Fruit fly (Drosophila melanogaster) whole organism, embryonic: ENCODE measurements around the gene PlexA.

ENCODE experiments used
- CG17612 ChIP-seq: fragments of 200-800 bp; sonication (Bioruptor generic); IDR thresholded peaks from 2 replicates; pipeline ENCODE4 v1.3.6; 2022; ENCODE audit warnings: missing biosample characterization, missing genetic modification characterization
- CG8765 ChIP-seq: fragments of 200-800 bp; sonication (Bioruptor generic); IDR thresholded peaks from 2 replicates; pipeline ENCODE4 v1.3.6; 2022; ENCODE audit warnings: missing biosample characterization, missing genetic modification characterization

DNA sequence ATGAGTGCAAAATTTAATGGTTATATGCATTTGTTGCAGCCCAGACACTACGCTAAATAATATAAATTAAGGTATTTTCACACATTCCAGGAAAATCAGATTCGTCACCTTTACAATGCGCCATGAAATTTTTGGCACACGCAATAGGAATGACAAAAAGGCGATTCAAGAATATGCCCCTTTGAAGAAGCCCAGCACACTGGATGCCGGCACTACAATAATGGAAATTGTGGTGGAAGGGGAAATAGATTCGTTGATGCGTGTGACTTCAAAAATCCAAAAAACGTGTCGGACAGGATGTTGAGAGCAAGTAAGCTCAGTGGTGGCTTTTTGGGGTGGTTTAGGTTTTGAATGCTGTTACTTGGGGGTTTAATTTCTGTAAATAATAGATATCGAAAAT, 38.5 kb downstream of the PlexA start:
- TF ChIP-seq CG17612, result no peak
- TF ChIP-seq CG8765 (GFP tag; lab: Robert Waterston, UW), result no peak
